Worm (Caenorhabditis elegans) whole organism, early embryonic: ENCODE measurements around the gene K01D12.9.

Source experiments
- B0310.2 ChIP-seq: sonication (generic microtip); optimal IDR thresholded peaks from 2 replicates; lab custom pipeline; 2016; ENCODE audit warnings: mild to moderate bottlenecking, missing genetic modification characterization, missing compliant biosample characterization
- F13C5.2 ChIP-seq: sonication (generic microtip); optimal IDR thresholded peaks from 2 replicates; lab custom pipeline; 2017; ENCODE audit warnings: mild to moderate bottlenecking, missing genetic modification characterization, inconsistent platforms, missing compliant biosample characterization
- aly-1 ChIP-seq: sonication (generic microtip); optimal IDR thresholded peaks from 2 replicates; lab custom pipeline; 2016; ENCODE audit warnings: missing genetic modification characterization, missing compliant biosample characterization
- ama-1 ChIP-seq: fragments of 150-350 bp; optimal IDR thresholded peaks from 2 replicates; lab custom pipeline; 2014
- ceh-13 ChIP-seq: fragments of 200-800 bp; sonication (Bioruptor generic); optimal IDR thresholded peaks from 2 replicates; lab custom pipeline; 2018; ENCODE audit warnings: mild to moderate bottlenecking, missing genetic modification characterization, missing compliant biosample characterization
- ceh-36 ChIP-seq: sonication (generic microtip); optimal IDR thresholded peaks from 2 replicates; lab custom pipeline; 2016; ENCODE audit warnings: missing genetic modification characterization, inconsistent platforms, missing compliant biosample characterization
- ets-7 ChIP-seq: sonication (generic microtip); optimal IDR thresholded peaks from 2 replicates; lab custom pipeline; 2016; ENCODE audit warnings: missing genotype, missing genetic modification characterization, missing compliant biosample characterization
- flt-1 ChIP-seq: fragments of 200-800 bp; sonication (Bioruptor generic); IDR thresholded peaks from 2 replicates; pipeline ENCODE4 v1.3.6; 2022; ENCODE audit warnings: missing genetic modification characterization, missing compliant biosample characterization
- hmbx-1 ChIP-seq: sonication (generic microtip); optimal IDR thresholded peaks from 2 replicates; lab custom pipeline; 2016; ENCODE audit warnings: mild to moderate bottlenecking, missing genetic modification characterization, missing compliant biosample characterization
- hmg-4 ChIP-seq: fragments of 200-800 bp; sonication (Bioruptor generic); optimal IDR thresholded peaks from 2 replicates; lab custom pipeline; 2018; ENCODE audit warnings: mild to moderate bottlenecking, missing genetic modification characterization, missing compliant biosample characterization
- hnd-1 ChIP-seq: sonication (generic microtip); optimal IDR thresholded peaks from 2 replicates; lab custom pipeline; 2016; ENCODE audit warnings: missing genetic modification characterization, missing compliant biosample characterization
- pes-1 ChIP-seq: fragments of 200-800 bp; sonication (Bioruptor generic); IDR thresholded peaks from 2 replicates; pipeline ENCODE4 v1.3.6; 2022; ENCODE audit warnings: missing genetic modification reagents, missing genetic modification characterization, missing compliant biosample characterization
- scrt-1 ChIP-seq: fragments of 200-800 bp; sonication (Bioruptor generic); IDR thresholded peaks from 2 replicates; pipeline ENCODE4 v1.3.6; 2022; ENCODE audit warnings: missing genetic modification characterization, missing compliant biosample characterization
- sea-1 ChIP-seq: fragments of 200-800 bp; sonication (Bioruptor generic); conservative IDR thresholded peaks from 2 replicates; pipeline ENCODE4 v1.3.6; 2022; ENCODE audit warnings: missing genetic modification characterization, missing compliant biosample characterization
- tbx-11 ChIP-seq: fragments of 200-800 bp; sonication (Bioruptor generic); IDR thresholded peaks from 2 replicates; pipeline ENCODE4 v1.3.6; 2022; ENCODE audit warnings: missing genetic modification characterization, missing compliant biosample characterization
- tbx-37 ChIP-seq: fragments of 200-800 bp; sonication (Bioruptor generic); conservative IDR thresholded peaks from 2 replicates; pipeline ENCODE4 v1.3.6; 2022; ENCODE audit warnings: missing genetic modification reagents, missing genetic modification characterization, missing compliant biosample characterization
- tra-4 ChIP-seq: sonication (generic microtip); optimal IDR thresholded peaks from 2 replicates; lab custom pipeline; 2017; ENCODE audit warnings: missing genetic modification characterization, missing compliant biosample characterization

K01D12.9 gene

ce11 chrV:12365104-12365503, 39.3 kb downstream of the K01D12.9 start, which contains the start of gene fipr-2:
Gene fipr-2, plus strand, starts transcription at chrV:12365348.
- TF ChIP-seq ceh-13 (GFP tag; lab: Kevin White, UChicago) = no peak
- TF ChIP-seq hnd-1 (tag; lab: Kevin White, UChicago) = no peak
- TF ChIP-seq flt-1 (GFP tag; lab: Robert Waterston, UW) = no peak
- no peak for TF ChIP-seq pes-1 (GFP tag; lab: Robert Waterston, UW)
- TF ChIP-seq ama-1 (lab: Kevin White, UChicago) = no peak
- no peak for TF ChIP-seq hmg-4 (GFP tag; lab: Kevin White, UChicago)
- TF ChIP-seq tbx-11 = no peak
- TF ChIP-seq sea-1 (GFP tag; lab: Robert Waterston, UW) = no peak
- no peak for TF ChIP-seq F13C5.2 (tag; lab: Kevin White, UChicago)
- no peak for TF ChIP-seq ets-7 (tag; lab: Kevin White, UChicago)
- TF ChIP-seq scrt-1 (GFP tag; lab: Robert Waterston, UW) = no peak
- no peak for TF ChIP-seq aly-1
- no peak for TF ChIP-seq tra-4 (tag; lab: Kevin White, UChicago)
- TF ChIP-seq hmbx-1 (tag; lab: Kevin White, UChicago) = no peak
- no peak for TF ChIP-seq B0310.2 (tag; lab: Kevin White, UChicago)
- TF ChIP-seq ceh-36 (tag; lab: Kevin White, UChicago) = no peak
- no peak for TF ChIP-seq tbx-37 (GFP tag; lab: Robert Waterston, UW)

- TF ChIP-seq B0310.2 (tag; lab: Kevin White, UChicago) (no peak), hnd-1 (tag; lab: Kevin White, UChicago) (no peak), hmg-4 (GFP tag; lab: Kevin White, UChicago) (no peak), ceh-13 (GFP tag; lab: Kevin White, UChicago) (no peak), ceh-36 (tag; lab: Kevin White, UChicago) (no peak), ets-7 (tag; lab: Kevin White, UChicago) (no peak), hmbx-1 (tag; lab: Kevin White, UChicago) (no peak), aly-1 (no peak), sea-1 (GFP tag; lab: Robert Waterston, UW) (no peak), tra-4 (tag; lab: Kevin White, UChicago) (no peak)
These were observed 42.8 kb downstream of the K01D12.9 start, which contains the start of gene fipr-1 for ce11 chrV:12361644-12362043. Gene fipr-1, minus strand, starts transcription at chrV:12361744.

- no peak for TF ChIP-seq hmbx-1 (tag; lab: Kevin White, UChicago)
- no peak for TF ChIP-seq flt-1 (GFP tag; lab: Robert Waterston, UW)
- no peak for TF ChIP-seq ceh-36 (tag; lab: Kevin White, UChicago)
- TF ChIP-seq F13C5.2 (tag; lab: Kevin White, UChicago) = no peak
- no peak for TF ChIP-seq ets-7 (tag; lab: Kevin White, UChicago)
- no peak for TF ChIP-seq scrt-1 (GFP tag; lab: Robert Waterston, UW)
- TF ChIP-seq tbx-37 (GFP tag; lab: Robert Waterston, UW) = no peak
- TF ChIP-seq aly-1 = no peak
- no peak for TF ChIP-seq sea-1 (GFP tag; lab: Robert Waterston, UW)
- no peak for TF ChIP-seq B0310.2 (tag; lab: Kevin White, UChicago)
- no peak for TF ChIP-seq pes-1 (GFP tag; lab: Robert Waterston, UW)
- no peak for TF ChIP-seq ama-1 (lab: Kevin White, UChicago)
- TF ChIP-seq tra-4 (tag; lab: Kevin White, UChicago) = no peak
- no peak for TF ChIP-seq hmg-4 (GFP tag; lab: Kevin White, UChicago)
- TF ChIP-seq ceh-13 (GFP tag; lab: Kevin White, UChicago) = no peak
- TF ChIP-seq hnd-1 (tag; lab: Kevin White, UChicago) = no peak
These were observed 46.1 kb downstream of the K01D12.9 start, which contains the start of gene F23H12.5 for ce11 chrV:12358347-12358746. Gene F23H12.5, plus strand, starts transcription at chrV:12358647.

- no peak for TF ChIP-seq hnd-1 (tag; lab: Kevin White, UChicago)
These were observed 46.8 kb downstream of the K01D12.9 start for ce11 chrV:12357632-12358031.

DNA sequence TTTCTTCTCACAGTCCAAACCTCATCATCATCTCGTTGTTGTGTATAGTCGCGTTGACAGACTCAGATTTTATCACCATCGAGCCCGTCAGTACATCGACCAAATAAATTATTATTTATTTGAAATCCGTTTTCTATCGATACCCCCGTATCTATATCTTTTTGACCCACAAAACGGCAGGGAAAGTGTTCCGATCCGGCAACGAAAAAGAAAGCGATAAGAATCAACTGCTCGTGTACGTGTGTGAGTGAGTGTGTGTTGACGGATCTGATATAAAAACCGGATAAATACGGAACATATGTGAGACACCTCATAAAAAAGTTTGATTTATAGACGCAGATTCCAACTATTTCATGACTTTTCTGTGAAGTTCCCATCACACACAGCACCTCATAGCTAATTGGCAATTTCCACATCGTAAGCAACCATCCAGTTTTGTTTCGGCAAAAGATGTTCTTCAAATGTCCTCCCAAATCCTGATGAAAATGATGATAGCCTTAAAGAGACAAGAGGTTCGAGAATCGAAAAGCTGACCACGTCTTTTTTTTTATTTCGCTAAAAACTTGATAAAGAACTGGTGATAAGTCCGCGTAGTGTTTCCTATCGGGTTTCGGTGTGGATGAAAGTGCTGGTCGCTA, 50.1 kb downstream of the K01D12.9 start:
- TF ChIP-seq pes-1 (GFP tag; lab: Robert Waterston, UW) (no peak), flt-1 (GFP tag; lab: Robert Waterston, UW) (no peak), ceh-36 (tag; lab: Kevin White, UChicago) (no peak)
